Worm (Caenorhabditis elegans) whole organism, L4 larva: ENCODE data around the gene sucg-1.

Experiments
- D1046.2 ChIP-seq: fragments of 200-800 bp; sonication (Bioruptor generic); IDR thresholded peaks from 2 replicates; pipeline ENCODE4 v1.3.6; 2022; ENCODE audit warnings: missing genetic modification characterization, missing compliant biosample characterization
- F37D6.2 ChIP-seq: sonication (generic microtip); optimal IDR thresholded peaks from 2 replicates; lab custom pipeline; 2016; ENCODE audit warnings: mild to moderate bottlenecking, missing genetic modification characterization, missing compliant biosample characterization
- F49E8.2 ChIP-seq: sonication (generic microtip); optimal IDR thresholded peaks from 2 replicates; lab custom pipeline; 2016; ENCODE audit warnings: missing compliant biosample characterization, mild to moderate bottlenecking, missing genetic modification characterization, borderline replicate concordance
- Y105C5A.15 ChIP-seq: fragments of 200-800 bp; sonication (Bioruptor generic); IDR thresholded peaks from 2 replicates; pipeline ENCODE4 v1.3.6; 2022; ENCODE audit warnings: missing genetic modification characterization, missing compliant biosample characterization
- Y75B8A.6 ChIP-seq: fragments of 200-800 bp; sonication (Bioruptor generic); IDR thresholded peaks from 2 replicates; pipeline ENCODE4 v1.3.6; 2022; ENCODE audit warnings: missing genetic modification reagents, missing genetic modification characterization, missing compliant biosample characterization
- ZK546.5 ChIP-seq, 2 experiments: sonication (generic microtip); optimal IDR thresholded peaks; 2 replicates each; lab custom pipeline; 2017; ENCODE audit warnings: missing biosample characterization in 2 of 2, missing genetic modification characterization in 2 of 2
- aha-1 ChIP-seq: fragments of 150-350 bp; peaks from one replicate; lab custom pipeline; 2014; ENCODE audit warnings: missing biosample characterization, missing genetic modification characterization
- aly-2 ChIP-seq: sonication (generic microtip); optimal IDR thresholded peaks from 2 replicates; lab custom pipeline; 2018; ENCODE audit warnings: missing biosample characterization, missing genetic modification characterization
- ceh-20 ChIP-seq: fragments of 200-800 bp; sonication (Bioruptor generic); IDR thresholded peaks from 2 replicates; pipeline ENCODE4 v1.3.6; 2022; ENCODE audit warnings: missing genetic modification reagents, missing genetic modification characterization, missing compliant biosample characterization
- ceh-82 ChIP-seq: sonication (generic microtip); optimal IDR thresholded peaks from 2 replicates; lab custom pipeline; 2017; ENCODE audit warnings: missing biosample characterization, missing genetic modification characterization
- ces-1 ChIP-seq: fragments of 150-350 bp; sonication (generic microtip); optimal IDR thresholded peaks from 4 replicates; lab custom pipeline; 2014; ENCODE audit warnings: missing biosample characterization, missing genetic modification reagents, missing genetic modification characterization
- cey-2 ChIP-seq: sonication (generic microtip); optimal IDR thresholded peaks from 3 replicates; lab custom pipeline; 2017; ENCODE audit warnings: missing genetic modification characterization, mild to moderate bottlenecking, missing compliant biosample characterization, antibody characterized with exemption, borderline replicate concordance; ENCODE audit not compliant: insufficient read depth
- daf-12 ChIP-seq: fragments of 150-350 bp; optimal IDR thresholded peaks from 2 replicates; lab custom pipeline; 2014; ENCODE audit warnings: missing biosample characterization, missing genetic modification reagents, missing genetic modification characterization
- dmd-6 ChIP-seq: fragments of 200-800 bp; sonication (Bioruptor generic); IDR thresholded peaks from 2 replicates; pipeline ENCODE4 v1.3.6; 2022; ENCODE audit warnings: missing genetic modification reagents, missing genetic modification characterization, missing compliant biosample characterization
- dmd-8 ChIP-seq: fragments of 200-800 bp; sonication (Bioruptor generic); IDR thresholded peaks from 2 replicates; pipeline ENCODE4 v1.3.6; 2022; ENCODE audit warnings: missing genetic modification characterization, missing compliant biosample characterization
- dpl-1 ChIP-seq: fragments of 150-350 bp; optimal IDR thresholded peaks from 2 replicates; lab custom pipeline; 2014; ENCODE audit warnings: missing biosample characterization, missing genetic modification reagents, missing genetic modification characterization
- duxl-1 ChIP-seq: sonication (generic microtip); optimal IDR thresholded peaks from 2 replicates; lab custom pipeline; 2016; ENCODE audit warnings: mild to moderate bottlenecking, missing genetic modification characterization, moderate library complexity, missing compliant biosample characterization; ENCODE audit not compliant: poor library complexity
- dve-1 ChIP-seq: sonication (generic microtip); optimal IDR thresholded peaks from 2 replicates; lab custom pipeline; 2017; ENCODE audit warnings: antibody characterized with exemption, mild to moderate bottlenecking, missing genetic modification characterization, missing compliant biosample characterization; ENCODE audit not compliant: insufficient read depth
- egl-27 ChIP-seq: sonication (generic microtip); optimal IDR thresholded peaks from 3 replicates; lab custom pipeline; 2017; ENCODE audit warnings: missing biosample characterization, missing genetic modification reagents, missing genetic modification characterization
- egl-43 ChIP-seq: fragments of 200-800 bp; sonication (Bioruptor generic); IDR thresholded peaks from 2 replicates; pipeline ENCODE4 v1.3.6; 2022; ENCODE audit warnings: missing genetic modification reagents, missing genetic modification characterization, missing compliant biosample characterization
- fos-1 ChIP-seq: fragments of 150-350 bp; optimal IDR thresholded peaks from 2 replicates; lab custom pipeline; 2014; ENCODE audit warnings: missing biosample characterization, missing genetic modification characterization
- gei-8 ChIP-seq: fragments of 200-800 bp; sonication (Bioruptor generic); optimal IDR thresholded peaks from 2 replicates; lab custom pipeline; 2018; ENCODE audit warnings: mild to moderate bottlenecking, missing genetic modification characterization, missing compliant biosample characterization
- hlh-11 ChIP-seq: fragments of 200-800 bp; sonication (Bioruptor generic); optimal IDR thresholded peaks from 2 replicates; lab custom pipeline; 2018; ENCODE audit warnings: mild to moderate bottlenecking, missing genetic modification characterization, missing compliant biosample characterization
- hlh-30 ChIP-seq: sonication (generic microtip); optimal IDR thresholded peaks from 2 replicates; lab custom pipeline; 2017; ENCODE audit warnings: antibody characterized with exemption, mild to moderate bottlenecking, missing genetic modification characterization, missing compliant biosample characterization; ENCODE audit not compliant: insufficient read depth
- jun-1 ChIP-seq: fragments of 150-350 bp; optimal IDR thresholded peaks from 2 replicates; lab custom pipeline; 2014; ENCODE audit warnings: missing biosample characterization, missing genetic modification reagents, missing genetic modification characterization
- lin-15B ChIP-seq: fragments of 150-350 bp; sonication (generic microtip); optimal IDR thresholded peaks from 3 replicates; lab custom pipeline; 2014; ENCODE audit warnings: missing biosample characterization, missing genetic modification characterization
- madf-5 ChIP-seq, 2 experiments: fragments of 200-800 bp; sonication (Bioruptor generic); IDR thresholded peaks; 2 replicates each; pipeline ENCODE4 v1.3.6; 2022; ENCODE audit warnings: missing compliant biosample characterization in 2 of 2, missing genetic modification characterization in 2 of 2
- mdl-1 ChIP-seq, 2 experiments: fragments of 150-350 bp in 1 of 2; sonication (generic microtip) in 1 of 2; optimal IDR thresholded peaks; 2 replicates each; lab custom pipeline; 2014 to 2017; ENCODE audit warnings: missing biosample characterization in 2 of 2, missing genetic modification characterization in 2 of 2
- mep-1 ChIP-seq: fragments of 150-350 bp; sonication (generic microtip); optimal IDR thresholded peaks from 3 replicates; lab custom pipeline; 2014; ENCODE audit warnings: missing biosample characterization, missing genetic modification characterization
- nhr-10 ChIP-seq: fragments of 150-350 bp; optimal IDR thresholded peaks from 2 replicates; lab custom pipeline; 2014; ENCODE audit warnings: missing biosample characterization, missing genetic modification characterization
- nhr-237 ChIP-seq: sonication (generic microtip); optimal IDR thresholded peaks from 2 replicates; lab custom pipeline; 2017; ENCODE audit warnings: missing biosample characterization, missing genetic modification characterization
- nhr-28 ChIP-seq: fragments of 150-350 bp; optimal IDR thresholded peaks from 2 replicates; lab custom pipeline; 2014; ENCODE audit warnings: missing biosample characterization, missing genetic modification characterization
- nhr-41 ChIP-seq: fragments of 200-800 bp; sonication (Bioruptor generic); IDR thresholded peaks from 2 replicates; pipeline ENCODE4 v1.3.6; 2022; ENCODE audit warnings: missing genetic modification reagents, missing genetic modification characterization, missing compliant biosample characterization
- nhr-76 ChIP-seq: fragments of 150-350 bp; optimal IDR thresholded peaks from 2 replicates; lab custom pipeline; 2014; ENCODE audit warnings: missing biosample characterization, missing genetic modification characterization
- nhr-77 ChIP-seq: fragments of 150-350 bp; optimal IDR thresholded peaks from 2 replicates; lab custom pipeline; 2014; ENCODE audit warnings: missing biosample characterization, missing genetic modification characterization
- php-3 ChIP-seq: fragments of 200-800 bp; sonication (Bioruptor generic); IDR thresholded peaks from 2 replicates; pipeline ENCODE4 v1.3.6; 2022; ENCODE audit warnings: missing genetic modification reagents, missing genetic modification characterization, missing compliant biosample characterization
- pqm-1 ChIP-seq: sonication (generic microtip); optimal IDR thresholded peaks from 2 replicates; lab custom pipeline; 2017; ENCODE audit warnings: missing biosample characterization, missing genetic modification characterization
- rbr-2 ChIP-seq: sonication (generic microtip); optimal IDR thresholded peaks from 2 replicates; lab custom pipeline; 2016; ENCODE audit warnings: missing genotype, missing genetic modification characterization, missing compliant biosample characterization
- skn-1 ChIP-seq: fragments of 150-350 bp; optimal IDR thresholded peaks from 2 replicates; lab custom pipeline; 2014; ENCODE audit warnings: missing biosample characterization, missing genetic modification characterization
- spr-1 ChIP-seq: sonication (generic microtip); optimal IDR thresholded peaks from 2 replicates; lab custom pipeline; 2016; ENCODE audit warnings: mild to moderate bottlenecking, missing genetic modification characterization, missing compliant biosample characterization
- tag-97 ChIP-seq: fragments of 200-800 bp; sonication (Bioruptor generic); IDR thresholded peaks from 2 replicates; pipeline ENCODE4 v1.3.6; 2022; ENCODE audit warnings: missing genetic modification characterization, missing compliant biosample characterization
- tra-1 ChIP-seq: fragments of 200-800 bp; sonication (Bioruptor generic); IDR thresholded peaks from 2 replicates; pipeline ENCODE4 v1.3.6; 2022; ENCODE audit warnings: missing genetic modification reagents, missing genetic modification characterization, missing compliant biosample characterization
- unc-130 ChIP-seq: sonication (generic microtip); optimal IDR thresholded peaks from 2 replicates; lab custom pipeline; 2016; ENCODE audit warnings: missing genetic modification reagents, missing genetic modification characterization, missing compliant biosample characterization
- unc-39 ChIP-seq: sonication (generic microtip); optimal IDR thresholded peaks from 2 replicates; lab custom pipeline; 2017; ENCODE audit warnings: missing biosample characterization, missing genetic modification characterization
- unc-62 ChIP-seq, 3 experiments: fragments of 150-350 bp in 1 of 3; sonication (generic microtip); optimal IDR thresholded peaks in 2 of 3; peaks in 1 of 3; 1 replicate in 1 of 3; 2 replicates in 2 of 3; lab custom pipeline; 2014 to 2017; ENCODE audit warnings: missing biosample characterization in 3 of 3, missing genetic modification characterization in 3 of 3, missing genetic modification reagents in 3 of 3, missing genotype in 1 of 3
- zfp-3 ChIP-seq: fragments of 200-800 bp; sonication (Bioruptor generic); conservative IDR thresholded peaks from 2 replicates; pipeline ENCODE4 v1.3.6; 2022; ENCODE audit warnings: missing genetic modification reagents, missing genetic modification characterization, missing compliant biosample characterization
- zip-11 ChIP-seq: fragments of 200-800 bp; sonication (Bioruptor generic); IDR thresholded peaks from 2 replicates; pipeline ENCODE4 v1.3.6; 2022; ENCODE audit warnings: missing genetic modification characterization, missing compliant biosample characterization
- zip-2 ChIP-seq: fragments of 150-350 bp; optimal IDR thresholded peaks from 2 replicates; lab custom pipeline; 2014; ENCODE audit warnings: missing biosample characterization, missing genetic modification characterization
- ztf-11 ChIP-seq: fragments of 150-350 bp; optimal IDR thresholded peaks from 2 replicates; lab custom pipeline; 2014; ENCODE audit warnings: missing biosample characterization, missing genetic modification characterization
- ztf-7 ChIP-seq: fragments of 150-350 bp; optimal IDR thresholded peaks from 2 replicates; lab custom pipeline; 2014; ENCODE audit warnings: missing biosample characterization, missing genetic modification characterization

sucg-1 gene

DNA sequence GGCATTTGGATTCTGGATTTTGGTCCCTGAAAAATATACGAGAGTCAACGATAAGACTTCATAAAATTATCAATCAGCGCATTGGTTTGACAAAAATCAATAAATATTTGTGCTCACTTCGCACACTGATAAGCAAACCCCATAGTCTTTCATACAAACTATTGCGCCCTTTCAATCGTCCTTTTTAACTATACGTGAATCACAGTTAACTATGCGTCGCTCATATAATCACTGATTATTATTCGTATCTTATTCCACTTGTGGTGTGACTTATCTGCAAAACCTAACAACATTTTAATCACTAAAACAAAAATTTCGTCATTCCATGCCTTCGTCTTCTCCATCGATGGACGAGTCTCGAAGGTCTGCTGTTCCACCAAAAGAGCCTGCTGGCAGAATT is 17.9 kb upstream of the sucg-1 start, which contains the start of gene nhr-8 (continued):
- no peak for TF ChIP-seq cey-2
- TF ChIP-seq unc-130 (GFP tag; lab: Kevin White, UChicago) = no peak
- TF ChIP-seq tra-1 (GFP tag; lab: Robert Waterston, UW) = peak; percentile 58; the same call in 1 of the 2 replicates
- TF ChIP-seq spr-1 (tag; lab: Kevin White, UChicago) = no peak
- no peak for TF ChIP-seq F49E8.2 (tag; lab: Kevin White, UChicago)
- no peak for TF ChIP-seq jun-1 (tag; lab: Kevin White, UChicago)
- no peak for TF ChIP-seq zip-2 (tag; lab: Kevin White, UChicago)
- TF ChIP-seq rbr-2 = no peak
- TF ChIP-seq nhr-28 (tag; lab: Kevin White, UChicago) = peak; percentile 93
- TF ChIP-seq daf-12 (tag; lab: Kevin White, UChicago) = no peak
- TF ChIP-seq nhr-41 (GFP tag; lab: Robert Waterston, UW) = no peak
- no peak for TF ChIP-seq Y105C5A.15
- no peak for TF ChIP-seq nhr-237 (tag; lab: Kevin White, UChicago)
- no peak for TF ChIP-seq egl-43 (GFP tag; lab: Robert Waterston, UW)
- TF ChIP-seq dpl-1 = no peak
- no peak for TF ChIP-seq egl-27 (tag; lab: Kevin White, UChicago)
- no peak for TF ChIP-seq ceh-20 (GFP tag; lab: Robert Waterston, UW)
- peak; percentile 23 for TF ChIP-seq hlh-30 (tag; lab: Kevin White, UChicago)
- no peak for TF ChIP-seq aly-2 (tag; lab: Kevin White, UChicago)

DNA sequence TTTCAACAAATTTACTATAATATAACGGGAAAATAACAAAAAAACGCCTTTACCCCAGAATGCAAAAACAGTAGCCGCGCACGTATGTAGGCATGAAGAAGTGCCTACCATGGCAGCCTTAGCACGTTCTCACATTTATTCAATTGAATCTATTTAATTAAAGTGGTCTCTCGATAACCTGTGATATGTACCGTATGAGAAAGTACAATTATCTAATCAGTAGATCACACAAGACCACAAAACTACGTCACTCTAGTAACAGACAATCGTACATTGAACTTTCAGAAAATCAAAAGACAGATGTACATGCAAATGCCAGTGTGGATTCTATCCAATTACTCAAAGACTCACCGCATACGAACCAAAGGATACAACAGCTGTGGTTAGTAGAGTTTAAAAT is 16.5 kb upstream of the sucg-1 start:
- no peak; the same call in 1 of the 2 replicates for TF ChIP-seq dmd-6 (GFP tag; lab: Robert Waterston, UW)
- peak; percentile 93 for TF ChIP-seq aha-1 (tag; lab: Kevin White, UChicago)
- TF ChIP-seq tag-97 (GFP tag; lab: Robert Waterston, UW) = no peak
- TF ChIP-seq skn-1 (tag; lab: Kevin White, UChicago) = no peak
- no peak for TF ChIP-seq nhr-76 (tag; lab: Kevin White, UChicago)
- no peak for TF ChIP-seq ces-1 (GFP tag; lab: Kevin White, UChicago)
- no peak for TF ChIP-seq unc-39 (tag; lab: Kevin White, UChicago)
- no peak for TF ChIP-seq unc-62 (GFP tag; optimal IDR thresholded peaks at IDR 0.05 in 1 of 2; lab: Kevin White, UChicago)
- TF ChIP-seq unc-62 (tag; optimal IDR thresholded peaks at IDR 0.05; lab: Kevin White, UChicago) = no peak
- TF ChIP-seq dve-1 (tag; lab: Kevin White, UChicago) = peak; percentile 39
- peak; percentile 6 for TF ChIP-seq hlh-11
- no peak for TF ChIP-seq nhr-77 (tag; lab: Kevin White, UChicago)
- no peak for TF ChIP-seq F37D6.2 (tag; lab: Kevin White, UChicago)
- no peak for TF ChIP-seq php-3
- TF ChIP-seq ztf-7 (tag; lab: Kevin White, UChicago) = no peak
- TF ChIP-seq ztf-11 (tag; lab: Kevin White, UChicago) = no peak
- no peak for TF ChIP-seq dpl-1
- TF ChIP-seq cey-2 = no peak
- TF ChIP-seq lin-15B (tag; lab: Kevin White, UChicago) = no peak
- TF ChIP-seq madf-5 (GFP tag; IDR thresholded peaks at IDR 0.05; lab: Robert Waterston, UW) = no peak
- TF ChIP-seq D1046.2 (GFP tag; lab: Robert Waterston, UW) = no peak
- TF ChIP-seq nhr-28 (tag; lab: Kevin White, UChicago) = peak; percentile 3
- TF ChIP-seq ZK546.5 (tag; optimal IDR thresholded peaks at IDR 0.05; lab: Kevin White, UChicago) = no peak
- no peak for TF ChIP-seq zip-2 (tag; lab: Kevin White, UChicago)
- no peak for TF ChIP-seq egl-43 (GFP tag; lab: Robert Waterston, UW)
- TF ChIP-seq nhr-10 (tag; lab: Kevin White, UChicago) = no peak
- TF ChIP-seq aly-2 (tag; lab: Kevin White, UChicago) = no peak
- no peak for TF ChIP-seq fos-1 (tag; lab: Kevin White, UChicago)
- no peak for TF ChIP-seq duxl-1 (tag; lab: Kevin White, UChicago)
- TF ChIP-seq zip-11 = no peak
- TF ChIP-seq gei-8 (GFP tag; lab: Kevin White, UChicago) = no peak
- TF ChIP-seq ceh-82 (tag; lab: Kevin White, UChicago) = no peak
- no peak for TF ChIP-seq mdl-1 (tag; optimal IDR thresholded peaks at IDR 0.05; lab: Kevin White, UChicago)
- no peak for TF ChIP-seq dmd-8
- no peak for TF ChIP-seq Y75B8A.6
- no peak for TF ChIP-seq zfp-3 (GFP tag; lab: Robert Waterston, UW)
- peak; percentile 3 for TF ChIP-seq pqm-1 (tag; lab: Kevin White, UChicago)
- no peak for TF ChIP-seq mep-1 (tag; lab: Kevin White, UChicago)
